Worm (Caenorhabditis elegans) whole organism, L1 larva: Measurements from ENCODE around the gene hil-3.

Experiments
- C04F5.9 ChIP-seq: sonication (generic microtip); optimal IDR thresholded peaks from 2 replicates; lab custom pipeline; 2016; ENCODE audit warnings: missing genetic modification characterization, missing compliant biosample characterization
- C16A3.4 ChIP-seq: fragments of 150-350 bp; optimal IDR thresholded peaks from 2 replicates; lab custom pipeline; 2014; ENCODE audit warnings: missing biosample characterization, missing genetic modification characterization
- F16B12.6 ChIP-seq: fragments of 150-350 bp; optimal IDR thresholded peaks from 2 replicates; lab custom pipeline; 2014; ENCODE audit warnings: missing biosample characterization, missing genetic modification characterization
- alr-1 ChIP-seq: fragments of 200-800 bp; sonication (Bioruptor generic); optimal IDR thresholded peaks from 2 replicates; lab custom pipeline; 2018; ENCODE audit warnings: borderline replicate concordance, mild to moderate bottlenecking, missing genetic modification characterization, missing compliant biosample characterization
- ama-1 ChIP-seq: fragments of 150-350 bp; optimal IDR thresholded peaks from 2 replicates; lab custom pipeline; 2014
- blmp-1 ChIP-seq: fragments of 150-350 bp; optimal IDR thresholded peaks from 2 replicates; lab custom pipeline; 2014; ENCODE audit warnings: missing biosample characterization, missing genetic modification characterization
- ceh-8 ChIP-seq: fragments of 200-800 bp; sonication (Bioruptor generic); optimal IDR thresholded peaks from 2 replicates; lab custom pipeline; 2018; ENCODE audit warnings: mild to moderate bottlenecking, missing genetic modification characterization, moderate library complexity, missing compliant biosample characterization
- ceh-82 ChIP-seq, 3 experiments: fragments of 150-350 bp in 1 of 3; sonication (generic microtip) in 2 of 3; optimal IDR thresholded peaks; 2 replicates each; lab custom pipeline; 2014 to 2017; ENCODE audit warnings: missing biosample characterization in 3 of 3, missing genetic modification characterization in 3 of 3
- dpl-1 ChIP-seq, 3 experiments: fragments of 150-350 bp in 2 of 3; sonication (generic microtip) in 1 of 3; optimal IDR thresholded peaks; 2 replicates each; lab custom pipeline; 2014 to 2017; ENCODE audit warnings: missing biosample characterization in 3 of 3, missing genetic modification characterization in 3 of 3, missing genetic modification reagents in 3 of 3
- dsc-1 ChIP-seq: sonication (generic microtip); optimal IDR thresholded peaks from 2 replicates; lab custom pipeline; 2016; ENCODE audit warnings: mild to moderate bottlenecking, missing genetic modification characterization, missing compliant biosample characterization
- efl-1 ChIP-seq, 4 experiments: fragments of 150-350 bp; optimal IDR thresholded peaks in 3 of 4; peaks in 1 of 4; 1 replicate in 1 of 4; 2 replicates in 3 of 4; lab custom pipeline; 2014; ENCODE audit warnings: missing biosample characterization in 2 of 4, missing genetic modification characterization in 2 of 4, missing genetic modification reagents in 2 of 4
- elt-2 ChIP-seq: sonication (generic microtip); optimal IDR thresholded peaks from 2 replicates; lab custom pipeline; 2016; ENCODE audit warnings: missing genetic modification characterization, mild to moderate bottlenecking, inconsistent platforms, missing compliant biosample characterization, missing genetic modification reagents
- elt-3 ChIP-seq, 6 experiments: fragments of 150-350 bp in 1 of 6; sonication (generic microtip); optimal IDR thresholded peaks; 2 replicates each; lab custom pipeline; 2017 to 2018; ENCODE audit warnings: missing biosample characterization in 6 of 6, missing genetic modification characterization in 6 of 6, inconsistent platforms in 1 of 6
- irx-1 ChIP-seq: sonication (generic microtip); optimal IDR thresholded peaks from 2 replicates; lab custom pipeline; 2016; ENCODE audit warnings: missing genetic modification characterization, missing compliant biosample characterization
- isw-1 ChIP-seq: fragments of 200-800 bp; sonication (Bioruptor generic); IDR thresholded peaks from 2 replicates; pipeline ENCODE4 v1.3.6; 2022; ENCODE audit warnings: missing genetic modification characterization, missing compliant biosample characterization
- lin-14 ChIP-seq: fragments of 200-800 bp; sonication (Bioruptor generic); optimal IDR thresholded peaks from 2 replicates; lab custom pipeline; 2018; ENCODE audit warnings: mild to moderate bottlenecking, missing genetic modification characterization, moderate library complexity, missing compliant biosample characterization
- lin-35 ChIP-seq, 2 experiments: fragments of 150-350 bp; optimal IDR thresholded peaks; 2 replicates each; lab custom pipeline; 2014; ENCODE audit warnings: missing biosample characterization in 2 of 2, missing genetic modification characterization in 2 of 2, missing genetic modification reagents in 2 of 2
- lsy-2 ChIP-seq, 2 experiments: fragments of 150-350 bp; optimal IDR thresholded peaks; 2 replicates each; lab custom pipeline; 2014; ENCODE audit warnings: missing biosample characterization in 2 of 2, missing genetic modification characterization in 2 of 2
- mdl-1 ChIP-seq, 2 experiments: fragments of 150-350 bp; optimal IDR thresholded peaks; 2 replicates each; lab custom pipeline; 2014 to 2017; ENCODE audit warnings: missing biosample characterization in 2 of 2, missing genetic modification characterization in 2 of 2, inconsistent platforms in 1 of 2
- mef-2 ChIP-seq: fragments of 150-350 bp; optimal IDR thresholded peaks from 2 replicates; lab custom pipeline; 2014; ENCODE audit warnings: missing biosample characterization, missing genetic modification characterization
- mep-1 ChIP-seq: fragments of 150-350 bp; optimal IDR thresholded peaks from 2 replicates; lab custom pipeline; 2014; ENCODE audit warnings: missing biosample characterization, missing genetic modification characterization
- nhr-11 ChIP-seq: fragments of 150-350 bp; optimal IDR thresholded peaks from 2 replicates; lab custom pipeline; 2014; ENCODE audit warnings: missing biosample characterization, missing genetic modification characterization
- nhr-19 ChIP-seq: fragments of 200-800 bp; sonication (Bioruptor generic); conservative IDR thresholded peaks from 2 replicates; pipeline ENCODE4 v1.3.6; 2022; ENCODE audit warnings: missing genetic modification characterization, missing compliant biosample characterization
- nhr-20 ChIP-seq: sonication (generic microtip); optimal IDR thresholded peaks from 2 replicates; lab custom pipeline; 2016; ENCODE audit warnings: mild to moderate bottlenecking, missing genetic modification characterization, missing compliant biosample characterization
- nhr-47 ChIP-seq: sonication (generic microtip); optimal IDR thresholded peaks from 2 replicates; lab custom pipeline; 2016; ENCODE audit warnings: mild to moderate bottlenecking, missing genetic modification characterization, moderate library complexity, missing compliant biosample characterization
- nhr-71 ChIP-seq: sonication (generic microtip); optimal IDR thresholded peaks from 2 replicates; lab custom pipeline; 2016; ENCODE audit warnings: mild to moderate bottlenecking, missing genetic modification characterization, moderate library complexity, missing compliant biosample characterization
- pax-3 ChIP-seq: fragments of 200-800 bp; sonication (Bioruptor generic); optimal IDR thresholded peaks from 2 replicates; lab custom pipeline; 2018; ENCODE audit warnings: mild to moderate bottlenecking, missing genetic modification characterization, moderate library complexity, missing compliant biosample characterization
- rnt-1 ChIP-seq: sonication (generic microtip); optimal IDR thresholded peaks from 2 replicates; lab custom pipeline; 2016; ENCODE audit warnings: mild to moderate bottlenecking, missing genetic modification characterization, moderate library complexity, missing compliant biosample characterization
- snu-23 ChIP-seq: sonication (generic microtip); optimal IDR thresholded peaks from 2 replicates; lab custom pipeline; 2016; ENCODE audit warnings: missing genetic modification characterization, missing compliant biosample characterization
- sptf-1 ChIP-seq: fragments of 150-350 bp; optimal IDR thresholded peaks from 2 replicates; lab custom pipeline; 2014; ENCODE audit warnings: missing biosample characterization, missing genetic modification characterization
- swsn-7 ChIP-seq: sonication (generic microtip); optimal IDR thresholded peaks from 2 replicates; lab custom pipeline; 2016; ENCODE audit warnings: missing genetic modification characterization, missing compliant biosample characterization
- tbx-2 ChIP-seq: sonication (generic microtip); optimal IDR thresholded peaks from 2 replicates; lab custom pipeline; 2016; ENCODE audit warnings: missing genetic modification characterization, missing compliant biosample characterization
- unc-62 ChIP-seq: fragments of 150-350 bp; optimal IDR thresholded peaks from 2 replicates; lab custom pipeline; 2014; ENCODE audit warnings: missing biosample characterization, missing genetic modification reagents, missing genetic modification characterization
- unc-98 ChIP-seq: fragments of 200-800 bp; sonication (Bioruptor generic); IDR thresholded peaks from 2 replicates; pipeline ENCODE4 v1.3.6; 2022; ENCODE audit warnings: missing genetic modification characterization, missing compliant biosample characterization
- xbp-1 ChIP-seq: sonication (generic microtip); optimal IDR thresholded peaks from 2 replicates; lab custom pipeline; 2016; ENCODE audit warnings: missing genetic modification characterization, missing compliant biosample characterization
- zag-1 ChIP-seq: fragments of 150-350 bp; optimal IDR thresholded peaks from 2 replicates; lab custom pipeline; 2014; ENCODE audit warnings: missing biosample characterization, missing genetic modification characterization
- ztf-11 ChIP-seq, 2 experiments: sonication (generic microtip); optimal IDR thresholded peaks; 2 replicates each; lab custom pipeline; 2016 to 2017; ENCODE audit warnings: missing genetic modification characterization in 2 of 2, missing biosample characterization in 1 of 2, missing compliant biosample characterization in 1 of 2

hil-3 gene

ce11 chrX:8136276-8136891 lies 22.6 kb upstream of the hil-3 start, which contains the start of gene C02B8.6:
Gene C02B8.6 (minus strand): TSS chrX:8136326.
- TF ChIP-seq elt-3 (tag; optimal IDR thresholded peaks at IDR 0.05; lab: Kevin White, UChicago) (peak in 1 of 6 experiments; percentile 21), F16B12.6 (tag; lab: Kevin White, UChicago) (peak; percentile 81), lin-14 (GFP tag; lab: Kevin White, UChicago) (peak; percentile 69), dsc-1 (peak; percentile 13), rnt-1 (tag; lab: Kevin White, UChicago) (peak; percentile 27), alr-1 (tag; lab: Kevin White, UChicago) (no peak), zag-1 (tag; lab: Kevin White, UChicago) (no peak), lsy-2 (tag; optimal IDR thresholded peaks at IDR 0.05; lab: Kevin White, UChicago) (peak; percentile 9 to 65), C16A3.4 (peak; percentile 42), unc-62 (GFP tag; lab: Kevin White, UChicago) (no peak), dpl-1 (GFP tag; optimal IDR thresholded peaks at IDR 0.05; lab: Kevin White, UChicago) (peak; percentile 15 to 44 (median 25)), lin-35 (GFP tag; optimal IDR thresholded peaks at IDR 0.05; lab: Kevin White, UChicago) (peak; percentile 24 to 60), blmp-1 (tag; lab: Kevin White, UChicago) (peak; percentile 63), efl-1 (optimal IDR thresholded peaks at IDR 0.05; lab: Kevin White, UChicago) (peak; percentile 29 to 36), efl-1 (GFP tag; optimal IDR thresholded peaks at IDR 0.05 in 1 of 2; lab: Kevin White, UChicago) (peak; percentile 44 to 84), nhr-71 (tag; lab: Kevin White, UChicago) (peak; percentile 50), nhr-20 (peak; percentile 25), mdl-1 (tag; optimal IDR thresholded peaks at IDR 0.05; lab: Kevin White, UChicago) (peak in 1 of 2 experiments; percentile 23), pax-3 (tag; lab: Kevin White, UChicago) (no peak), swsn-7 (peak; percentile 40), nhr-19 (GFP tag; lab: Robert Waterston, UW) (no peak), xbp-1 (tag; lab: Kevin White, UChicago) (peak; percentile 27), ztf-11 (tag; optimal IDR thresholded peaks at IDR 0.05; lab: Kevin White, UChicago) (no peak), elt-2 (tag; lab: Kevin White, UChicago) (peak; percentile 13), unc-98 (GFP tag; lab: Robert Waterston, UW) (no peak), nhr-47 (peak; percentile 39), ceh-82 (tag; optimal IDR thresholded peaks at IDR 0.05; lab: Kevin White, UChicago) (peak in 1 of 3 experiments; percentile 29), snu-23 (peak; percentile 60), irx-1 (tag; lab: Kevin White, UChicago) (peak; percentile 17), nhr-11 (tag; lab: Kevin White, UChicago) (no peak), sptf-1 (no peak), mep-1 (peak; percentile 79)

DNA sequence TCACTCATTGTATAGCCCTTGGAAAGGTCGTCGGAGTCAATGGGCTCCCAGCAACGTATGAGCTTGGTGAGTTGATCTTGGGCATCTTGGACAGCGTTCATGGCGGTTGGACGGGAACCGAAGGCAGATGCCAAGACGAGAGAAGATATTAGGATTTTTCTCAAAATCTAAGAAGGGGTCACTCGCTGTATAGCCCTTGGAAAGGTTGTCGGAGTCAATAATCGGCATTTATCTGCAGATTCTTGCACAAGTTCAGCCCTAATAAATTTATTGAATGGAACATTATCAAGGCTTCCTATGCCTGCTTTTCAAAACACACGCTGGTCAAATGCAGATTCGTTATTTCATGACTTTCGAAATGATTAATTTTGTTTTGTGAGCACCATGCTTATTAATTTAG lies 21.2 kb upstream of the hil-3 start, which contains the start of gene C02B8.7:
TSS of gene C02B8.7 (minus strand) at position 101 of the 400 bp plus-strand sequence.
- TF ChIP-seq ceh-8 (GFP tag; lab: Kevin White, UChicago) (no peak), unc-62 (GFP tag; lab: Kevin White, UChicago) (no peak), tbx-2 (tag; lab: Kevin White, UChicago) (no peak), nhr-47 (no peak), rnt-1 (tag; lab: Kevin White, UChicago) (no peak), mef-2 (no peak), C04F5.9 (tag; lab: Kevin White, UChicago) (no peak)

- TF ChIP-seq isw-1 (GFP tag; lab: Robert Waterston, UW) (no peak), ama-1 (lab: Kevin White, UChicago) (no peak)
These were observed 19.8 kb upstream of the hil-3 start, which contains the start of gene C02B8.3 for ce11 chrX:8139146-8139545. Gene C02B8.3 (plus strand): TSS chrX:8139446.
